Fruit fly (Drosophila melanogaster) Kc167 (cell line): ENCODE data around the gene CG15219.

Source experiments
- Myc ChIP-seq: fragments of >200 bp; optimal IDR thresholded peaks from 2 replicates; lab custom pipeline; 2017; ENCODE audit warnings: missing external identifiers
- Sin3A ChIP-seq: fragments of >200 bp; optimal IDR thresholded peaks from 2 replicates; lab custom pipeline; 2018; ENCODE audit warnings: missing external identifiers
- h ChIP-seq: fragments of >200 bp; optimal IDR thresholded peaks from 3 replicates; lab custom pipeline; 2018; ENCODE audit warnings: missing external identifiers
- psq ChIP-seq: fragments of >200 bp; optimal IDR thresholded peaks from 2 replicates; lab custom pipeline; 2017; ENCODE audit warnings: missing external identifiers

dm6 chr2L:22144127-22144526, 38.8 kb upstream of the CG15219 start:
- TF ChIP-seq Sin3A (lab: Kevin White, UChicago), result no peak
- no peak for TF ChIP-seq Myc (lab: Kevin White, UChicago)
- no peak for TF ChIP-seq h (lab: Kevin White, UChicago)
- TF ChIP-seq psq (lab: Kevin White, UChicago), result no peak
